Fruit fly (Drosophila melanogaster) whole organism, embryonic: Measurements from ENCODE around the gene Txl.

Experiments used
- Ada2b ChIP-seq: fragments of 200-800 bp; sonication (Bioruptor generic); IDR thresholded peaks from 2 replicates; pipeline ENCODE4 v1.3.6; 2022; ENCODE audit warnings: missing biosample characterization, missing genetic modification characterization
- BtbVII ChIP-seq: fragments of 200-800 bp; sonication (Bioruptor generic); optimal IDR thresholded peaks from 3 replicates; lab custom pipeline; 2017; ENCODE audit warnings: missing biosample characterization, mild to moderate bottlenecking, missing genetic modification characterization
- CG10209 ChIP-seq: fragments of 200-800 bp; sonication (Bioruptor generic); optimal IDR thresholded peaks from 3 replicates; lab custom pipeline; 2017; ENCODE audit warnings: missing biosample characterization, mild to moderate bottlenecking, missing genetic modification characterization, missing genetic modification reagents
- CG10274 ChIP-seq: fragments of 200-800 bp; sonication (Bioruptor generic); optimal IDR thresholded peaks from 3 replicates; lab custom pipeline; 2017; ENCODE audit warnings: missing biosample characterization, mild to moderate bottlenecking, missing genetic modification characterization
- CG10543 ChIP-seq: fragments of 200-800 bp; sonication (Bioruptor generic); optimal IDR thresholded peaks from 3 replicates; lab custom pipeline; 2017; ENCODE audit warnings: missing biosample characterization, mild to moderate bottlenecking, missing genetic modification characterization, moderate library complexity
- CG12391 ChIP-seq: fragments of 200-800 bp; sonication (Bioruptor generic); optimal IDR thresholded peaks from 3 replicates; lab custom pipeline; 2018; ENCODE audit warnings: missing biosample characterization, mild to moderate bottlenecking, missing genetic modification characterization, moderate library complexity
- CG13424 ChIP-seq: fragments of 200-800 bp; sonication (Bioruptor generic); optimal IDR thresholded peaks from 2 replicates; lab custom pipeline; 2019; ENCODE audit warnings: missing biosample characterization, mild to moderate bottlenecking, missing genetic modification characterization, moderate library complexity
- CG13624 ChIP-seq: fragments of 200-800 bp; sonication (Bioruptor generic); optimal IDR thresholded peaks from 2 replicates; lab custom pipeline; 2016; ENCODE audit warnings: missing biosample characterization, missing genetic modification characterization
- CG14441 ChIP-seq: fragments of 200-800 bp; sonication (Bioruptor generic); IDR thresholded peaks from 2 replicates; pipeline ENCODE4 v1.3.6; 2022; ENCODE audit warnings: missing biosample characterization, missing genetic modification characterization
- CG14667 ChIP-seq: fragments of 200-800 bp; sonication (Bioruptor generic); IDR thresholded peaks from 2 replicates; pipeline ENCODE4 v1.3.6; 2022; ENCODE audit warnings: missing biosample characterization, missing genetic modification characterization
- CG17359 ChIP-seq: fragments of 200-800 bp; sonication (Bioruptor generic); optimal IDR thresholded peaks from 3 replicates; lab custom pipeline; 2018; ENCODE audit warnings: missing biosample characterization, mild to moderate bottlenecking, missing genetic modification characterization, moderate library complexity
- CG18476 ChIP-seq: fragments of 200-800 bp; sonication (Bioruptor generic); optimal IDR thresholded peaks from 2 replicates; lab custom pipeline; 2016; ENCODE audit warnings: missing biosample characterization, mild to moderate bottlenecking, missing genetic modification characterization
- CG30020 ChIP-seq: fragments of 200-800 bp; optimal IDR thresholded peaks from 2 replicates; lab custom pipeline; 2019; ENCODE audit warnings: missing biosample characterization, mild to moderate bottlenecking, missing genetic modification characterization, moderate library complexity
- CG3281 ChIP-seq: fragments of 200-800 bp; sonication (Bioruptor generic); optimal IDR thresholded peaks from 3 replicates; lab custom pipeline; 2017; ENCODE audit warnings: missing biosample characterization, mild to moderate bottlenecking, missing genetic modification characterization
- CG4707 ChIP-seq: fragments of 200-800 bp; sonication (Bioruptor generic); optimal IDR thresholded peaks from 2 replicates; lab custom pipeline; 2018; ENCODE audit warnings: missing biosample characterization, mild to moderate bottlenecking, missing genetic modification characterization, moderate library complexity
- CG5953 ChIP-seq: fragments of 200-800 bp; sonication (Bioruptor generic); IDR thresholded peaks from 2 replicates; pipeline ENCODE4 v1.3.6; 2022; ENCODE audit warnings: missing biosample characterization, missing genetic modification characterization
- CG6791 ChIP-seq: fragments of 200-800 bp; sonication (Bioruptor generic); IDR thresholded peaks from 3 replicates; pipeline ENCODE4 v1.3.6; 2022; ENCODE audit warnings: missing biosample characterization, missing genetic modification characterization; ENCODE audit not compliant: partially characterized antibody
- CG7357 ChIP-seq: fragments of 200-800 bp; sonication (Bioruptor generic); IDR thresholded peaks from 3 replicates; pipeline ENCODE4 v1.3.6; 2022; ENCODE audit warnings: missing biosample characterization, missing genetic modification characterization
- CG7372 ChIP-seq: fragments of 200-800 bp; sonication (Bioruptor generic); IDR thresholded peaks from 2 replicates; pipeline ENCODE4 v1.3.6; 2022; ENCODE audit warnings: missing biosample characterization, missing genetic modification characterization
- CG7745 ChIP-seq: fragments of 200-800 bp; sonication (Bioruptor generic); optimal IDR thresholded peaks from 2 replicates; lab custom pipeline; 2018; ENCODE audit warnings: missing biosample characterization, mild to moderate bottlenecking, missing genetic modification characterization, moderate library complexity
- CoRest ChIP-seq: fragments of 200-800 bp; sonication (Bioruptor generic); optimal IDR thresholded peaks from 3 replicates; lab custom pipeline; 2018; ENCODE audit warnings: missing biosample characterization, mild to moderate bottlenecking, missing genetic modification characterization, moderate library complexity
- D19A ChIP-seq: fragments of 200-800 bp; optimal IDR thresholded peaks from 3 replicates; lab custom pipeline; 2019; ENCODE audit warnings: missing biosample characterization, mild to moderate bottlenecking, missing genetic modification characterization, moderate library complexity
- Dbx ChIP-seq: fragments of 200-800 bp; sonication (Bioruptor generic); IDR thresholded peaks from 3 replicates; pipeline ENCODE4 v1.3.6; 2022; ENCODE audit warnings: missing biosample characterization, missing genetic modification characterization
- Eip74EF ChIP-seq, 2 experiments: fragments of 200-800 bp in 1 of 2; fragments of >200 bp in 1 of 2; sonication (Bioruptor generic) in 1 of 2; optimal IDR thresholded peaks; 2 replicates each; lab custom pipeline; 2017 to 2019; ENCODE audit warnings: missing biosample characterization in 2 of 2, missing genetic modification characterization in 2 of 2, mild to moderate bottlenecking in 1 of 2, moderate library complexity in 1 of 2
- HmgZ ChIP-seq: fragments of 200-800 bp; sonication (Bioruptor generic); optimal IDR thresholded peaks from 2 replicates; lab custom pipeline; 2018; ENCODE audit warnings: missing biosample characterization, mild to moderate bottlenecking, missing genetic modification characterization
- NC2α ChIP-seq: fragments of 200-800 bp; sonication (Bioruptor generic); optimal IDR thresholded peaks from 2 replicates; lab custom pipeline; 2016; ENCODE audit warnings: missing biosample characterization, missing genetic modification characterization
- Nf-YA ChIP-seq: fragments of 200-800 bp; sonication (Bioruptor generic); IDR thresholded peaks from 2 replicates; pipeline ENCODE4 v1.3.6; 2022; ENCODE audit warnings: missing biosample characterization, missing genetic modification characterization
- Sin3A ChIP-seq: fragments of >200 bp; optimal IDR thresholded peaks from 2 replicates; lab custom pipeline; 2018
- Xbp1 ChIP-seq: fragments of 200-800 bp; sonication (Bioruptor generic); optimal IDR thresholded peaks from 3 replicates; lab custom pipeline; 2016; ENCODE audit warnings: missing biosample characterization, mild to moderate bottlenecking, missing genetic modification characterization
- ac ChIP-seq: fragments of 200-800 bp; sonication (Bioruptor generic); optimal IDR thresholded peaks from 3 replicates; lab custom pipeline; 2017; ENCODE audit warnings: missing biosample characterization, mild to moderate bottlenecking, missing genetic modification characterization
- ara ChIP-seq: fragments of 200-800 bp; sonication (Bioruptor generic); IDR thresholded peaks from 2 replicates; pipeline ENCODE4 v1.3.6; 2022; ENCODE audit warnings: missing biosample characterization, missing genetic modification characterization
- bcd ChIP-seq: fragments of 200-800 bp; sonication (Bioruptor generic); optimal IDR thresholded peaks from 2 replicates; lab custom pipeline; 2017; ENCODE audit warnings: missing biosample characterization, mild to moderate bottlenecking, missing genetic modification characterization
- cato ChIP-seq: fragments of 200-800 bp; sonication (Bioruptor generic); optimal IDR thresholded peaks from 2 replicates; lab custom pipeline; 2016; ENCODE audit warnings: missing biosample characterization, missing genetic modification characterization, borderline replicate concordance
- da ChIP-seq: fragments of 200-800 bp; sonication (Bioruptor generic); optimal IDR thresholded peaks from 2 replicates; lab custom pipeline; 2016; ENCODE audit warnings: missing biosample characterization, missing genetic modification characterization
- eyg ChIP-seq: fragments of 200-800 bp; sonication (Bioruptor generic); optimal IDR thresholded peaks from 3 replicates; lab custom pipeline; 2016; ENCODE audit warnings: missing biosample characterization, missing genetic modification characterization
- fd64A ChIP-seq: fragments of 200-800 bp; sonication (Bioruptor generic); optimal IDR thresholded peaks from 3 replicates; lab custom pipeline; 2018; ENCODE audit warnings: missing biosample characterization, mild to moderate bottlenecking, missing genetic modification characterization
- fu2 ChIP-seq: fragments of 200-800 bp; sonication (Bioruptor generic); optimal IDR thresholded peaks from 2 replicates; lab custom pipeline; 2016; ENCODE audit warnings: missing biosample characterization, missing genetic modification characterization
- gfzf ChIP-seq: fragments of 200-800 bp; sonication (Bioruptor generic); optimal IDR thresholded peaks from 2 replicates; lab custom pipeline; 2016; ENCODE audit warnings: missing biosample characterization, mild to moderate bottlenecking, missing genetic modification characterization, moderate library complexity
- hb ChIP-seq: fragments of 200-800 bp; sonication (Bioruptor generic); IDR thresholded peaks from 3 replicates; pipeline ENCODE4 v1.3.6; 2022; ENCODE audit warnings: missing biosample characterization, missing genetic modification characterization; ENCODE audit not compliant: partially characterized antibody
- her ChIP-seq: fragments of 200-800 bp; sonication (Bioruptor generic); optimal IDR thresholded peaks from 2 replicates; lab custom pipeline; 2016; ENCODE audit warnings: missing biosample characterization, missing genetic modification characterization
- ind ChIP-seq: fragments of 200-800 bp; sonication (Bioruptor generic); optimal IDR thresholded peaks from 3 replicates; lab custom pipeline; 2016; ENCODE audit warnings: missing biosample characterization, missing genetic modification characterization
- jumu ChIP-seq: fragments of 200-800 bp; sonication (Bioruptor generic); optimal IDR thresholded peaks from 3 replicates; lab custom pipeline; 2016; ENCODE audit warnings: missing biosample characterization, missing genetic modification characterization
- nau ChIP-seq: fragments of 200-800 bp; sonication (Bioruptor generic); optimal IDR thresholded peaks from 3 replicates; lab custom pipeline; 2017; ENCODE audit warnings: missing biosample characterization, mild to moderate bottlenecking, missing genetic modification characterization, missing genetic modification reagents
- odd ChIP-seq: fragments of 200-800 bp; sonication (Bioruptor generic); optimal IDR thresholded peaks from 2 replicates; lab custom pipeline; 2017; ENCODE audit warnings: missing biosample characterization, mild to moderate bottlenecking, missing genetic modification characterization
- otp ChIP-seq: fragments of 200-800 bp; sonication (Bioruptor generic); IDR thresholded peaks from 3 replicates; pipeline ENCODE4, ENCODE4 v1.3.6; 2022; ENCODE audit warnings: missing biosample characterization, missing genetic modification characterization
- psq ChIP-seq: fragments of 200-800 bp; sonication (Bioruptor generic); optimal IDR thresholded peaks from 2 replicates; lab custom pipeline; 2017; ENCODE audit warnings: missing biosample characterization, missing genetic modification characterization
- pzg ChIP-seq: fragments of 200-800 bp; sonication (Bioruptor generic); optimal IDR thresholded peaks from 3 replicates; lab custom pipeline; 2018; ENCODE audit warnings: missing biosample characterization, mild to moderate bottlenecking, missing genetic modification characterization, moderate library complexity
- slp2 ChIP-seq: fragments of 200-800 bp; sonication (Bioruptor generic); optimal IDR thresholded peaks from 2 replicates; lab custom pipeline; 2016; ENCODE audit warnings: missing biosample characterization, missing genetic modification characterization
- unpg ChIP-seq: fragments of 200-800 bp; sonication (Bioruptor generic); optimal IDR thresholded peaks from 3 replicates; lab custom pipeline; 2018; ENCODE audit warnings: missing biosample characterization, mild to moderate bottlenecking, missing genetic modification characterization, moderate library complexity
- usp ChIP-seq: fragments of >200 bp; optimal IDR thresholded peaks from 2 replicates; lab custom pipeline; 2017; ENCODE audit warnings: missing biosample characterization, missing genetic modification characterization
- zfh2 ChIP-seq: fragments of 200-800 bp; sonication (Bioruptor generic); optimal IDR thresholded peaks from 2 replicates; lab custom pipeline; 2016; ENCODE audit warnings: missing biosample characterization, missing genetic modification characterization

Gene Txl

dm6 chr3L:5808101-5808433 is 42.4 kb downstream of the Txl start (continued):
- TF ChIP-seq CG10209 (GFP tag; lab: Kevin White, UChicago) (peak; percentile 12), CG30020 (tag; lab: Kevin White, UChicago) (no peak), fd64A (GFP tag; lab: Kevin White, UChicago) (no peak), CG10274 (GFP tag; lab: Kevin White, UChicago) (peak; percentile 41), CG7372 (no peak), CG3281 (GFP tag; lab: Kevin White, UChicago) (peak; percentile 44), slp2 (GFP tag; lab: Kevin White, UChicago) (no peak), Ada2b (GFP tag; lab: Robert Waterston, UW) (peak; percentile 36; the same call in 1 of the 2 replicates), CG18476 (GFP tag; lab: Kevin White, UChicago) (no peak), Eip74EF (GFP tag; optimal IDR thresholded peaks at IDR 0.05; lab: Kevin White, UChicago) (peak in 1 of 2 experiments; percentile 1), unpg (GFP tag; lab: Kevin White, UChicago) (peak; percentile 45), jumu (GFP tag; lab: Kevin White, UChicago) (no peak), ara (GFP tag; lab: Robert Waterston, UW) (peak; percentile 56; the same call in 1 of the 2 replicates), CG12391 (tag; lab: Kevin White, UChicago) (peak; percentile 28), ac (GFP tag; lab: Kevin White, UChicago) (no peak), CoRest (tag; lab: Kevin White, UChicago) (peak; percentile 42), psq (GFP tag; lab: Kevin White, UChicago) (no peak), CG5953 (GFP tag; lab: Robert Waterston, UW) (peak; percentile 30; the same call in 1 of the 2 replicates), Xbp1 (peak; percentile 35), CG7745 (tag; lab: Kevin White, UChicago) (no peak), da (GFP tag; lab: Kevin White, UChicago) (no peak), CG13424 (tag; lab: Kevin White, UChicago) (peak; percentile 6), HmgZ (no peak), fu2 (GFP tag; lab: Kevin White, UChicago) (no peak), ind (peak; percentile 22), bcd (GFP tag; lab: Kevin White, UChicago) (peak; percentile 28), CG14441 (no peak), Sin3A (lab: Kevin White, UChicago) (no peak), zfh2 (peak; percentile 42), Dbx (GFP tag; lab: Robert Waterston, UW) (0 out of 3 replicates have a peak, but pooled peaks have one; percentile 24), D19A (tag; lab: Kevin White, UChicago) (peak; percentile 71), her (GFP tag; lab: Kevin White, UChicago) (no peak), eyg (GFP tag; lab: Kevin White, UChicago) (no peak), CG4707 (GFP tag; lab: Kevin White, UChicago) (no peak), CG6791 (GFP tag; lab: Robert Waterston, UW) (no peak), BtbVII (peak; percentile 40), cato (GFP tag; lab: Kevin White, UChicago) (no peak)

- TF ChIP-seq CG14667 (GFP tag; lab: Robert Waterston, UW) (no peak), usp (GFP tag; lab: Kevin White, UChicago) (no peak), hb (GFP tag; lab: Robert Waterston, UW) (no peak), CG17359 (tag; lab: Kevin White, UChicago) (no peak), Nf-YA (GFP tag; lab: Robert Waterston, UW) (no peak), pzg (GFP tag; lab: Kevin White, UChicago) (no peak), gfzf (GFP tag; lab: Kevin White, UChicago) (no peak), CG10543 (GFP tag; lab: Kevin White, UChicago) (peak; percentile 70), CG7357 (GFP tag; lab: Robert Waterston, UW) (no peak), nau (GFP tag; lab: Kevin White, UChicago) (peak; percentile 6), otp (peak; percentile 54; the same call in 1 of the 3 replicates), odd (GFP tag; lab: Kevin White, UChicago) (peak; percentile 15), NC2α (GFP tag; lab: Kevin White, UChicago) (no peak), CG13624 (GFP tag; lab: Kevin White, UChicago) (no peak)
These were observed 43.0 kb downstream of the Txl start for dm6 chr3L:5808540-5809200.
